Fruit fly (Drosophila melanogaster) S2 (cell line): ENCODE measurements around the gene mEFG1.

Experiments
- CG8478 ChIP-seq: fragments of >200 bp; optimal IDR thresholded peaks from 2 replicates; lab custom pipeline; 2018
- CTCF ChIP-seq, 2 experiments: fragments of >200 bp; optimal IDR thresholded peaks; 2 replicates each; lab custom pipeline; 2018

DNA sequence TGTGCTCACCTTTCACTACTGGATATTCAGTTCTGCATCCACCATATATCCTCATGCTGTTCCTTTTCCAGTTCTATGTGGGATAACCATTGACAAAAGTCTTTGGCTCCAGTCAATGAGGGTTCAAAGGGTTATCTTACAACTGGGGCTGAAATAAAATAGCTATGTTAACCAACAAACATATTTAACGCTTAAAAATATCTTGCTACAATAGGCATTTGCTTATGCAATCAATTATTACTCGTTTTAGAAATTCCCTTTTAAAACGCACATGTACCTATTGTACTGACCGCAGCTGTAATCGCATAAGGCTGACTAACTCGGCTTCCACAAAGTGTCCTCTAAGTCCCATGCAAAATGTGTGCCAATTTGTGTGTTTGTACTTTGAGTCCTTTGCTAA is 43.6 kb downstream of the mEFG1 start:
- TF ChIP-seq CG8478 (lab: Kevin White, UChicago): no peak
- TF ChIP-seq CTCF (optimal IDR thresholded peaks at IDR 0.05; lab: Kevin White, UChicago): no peak
